Fruit fly (Drosophila melanogaster): Measurements from ENCODE around the gene CG6012.

The CG6012 gene

dm6 chr2L:16819714-16820113, 41.6 kb downstream of the CG6012 start:
- TF ChIP-seq CG15710 (tag; optimal IDR thresholded peaks at IDR 0.05) (no peak), Snoo (tag; optimal IDR thresholded peaks at IDR 0.05) (no peak)

dm6 chr2L:16818335-16818973, 42.8 kb downstream of the CG6012 start:
- TF ChIP-seq gl (tag; optimal IDR thresholded peaks at IDR 0.05) (peak; percentile 35), CG9948 (tag; optimal IDR thresholded peaks at IDR 0.05) (peak; percentile 69), Pif1B (GFP tag; optimal IDR thresholded peaks at IDR 0.05) (peak; percentile 68), CG8159 (tag; optimal IDR thresholded peaks at IDR 0.05) (peak; percentile 78), EcR (GFP tag; optimal IDR thresholded peaks at IDR 0.05) (peak; percentile 86), CG10348 (GFP tag; IDR thresholded peaks at IDR 0.05) (no peak), CG32121 (GFP tag; IDR thresholded peaks at IDR 0.05) (peak; percentile 74), CG15710 (tag; optimal IDR thresholded peaks at IDR 0.05) (peak; percentile 78), CG4496 (GFP tag; IDR thresholded peaks at IDR 0.05) (peak; percentile 81), CG12605 (GFP tag; IDR thresholded peaks at IDR 0.05) (peak; percentile 50), CG34367 (tag; optimal IDR thresholded peaks at IDR 0.05) (peak; percentile 70), CG17806 (tag; optimal IDR thresholded peaks at IDR 0.05) (peak; percentile 79), Ets98B (GFP tag; IDR thresholded peaks at IDR 0.05) (peak; percentile 75), fd96Ca (GFP tag; IDR thresholded peaks at IDR 0.05) (no peak), rn (GFP tag; IDR thresholded peaks at IDR 0.05) (no peak), CG13204 (GFP tag; optimal IDR thresholded peaks at IDR 0.05) (no peak), Snoo (tag; optimal IDR thresholded peaks at IDR 0.05) (peak; percentile 46), D1 (tag; optimal IDR thresholded peaks at IDR 0.05) (peak; percentile 17), Pif1A (GFP tag; optimal IDR thresholded peaks at IDR 0.05) (peak; percentile 80), CG8301 (tag; optimal IDR thresholded peaks at IDR 0.05) (peak; percentile 80), CG14655 (GFP tag; optimal IDR thresholded peaks at IDR 0.05) (peak; percentile 81)

- peak; percentile 50 for TF ChIP-seq CG8159 (tag; optimal IDR thresholded peaks at IDR 0.05)
- TF ChIP-seq CG10348 (GFP tag; IDR thresholded peaks at IDR 0.05): no peak
These were observed 43.7 kb downstream of the CG6012 start for dm6 chr2L:16817421-16818101.

DNA sequence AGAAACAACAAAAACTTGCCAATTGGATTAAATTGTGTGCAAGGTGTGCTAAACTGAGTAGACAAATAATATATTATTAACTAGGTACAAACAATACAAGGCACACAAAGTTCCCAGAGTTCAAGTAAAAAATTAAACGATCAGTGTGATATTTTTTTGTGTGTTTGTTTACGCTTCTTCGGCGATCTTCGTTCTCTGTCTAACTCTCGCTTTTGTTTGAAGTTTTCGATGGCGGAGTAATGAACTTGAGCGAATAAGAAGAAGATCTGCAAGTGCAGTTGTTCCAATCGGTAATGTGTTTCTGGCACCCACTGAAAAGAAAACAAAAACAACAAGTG, 44.6 kb downstream of the CG6012 start:
- TF ChIP-seq fd96Ca (GFP tag; IDR thresholded peaks at IDR 0.05): no peak
- TF ChIP-seq rn (GFP tag; IDR thresholded peaks at IDR 0.05): no peak
- TF ChIP-seq CG8159 (tag; optimal IDR thresholded peaks at IDR 0.05): no peak
- TF ChIP-seq EcR (GFP tag; optimal IDR thresholded peaks at IDR 0.05): peak; percentile 77
- TF ChIP-seq Pif1B (GFP tag; optimal IDR thresholded peaks at IDR 0.05): no peak
- TF ChIP-seq CG34367 (tag; optimal IDR thresholded peaks at IDR 0.05): no peak

dm6 chr2L:16815989-16816749, 45.1 kb downstream of the CG6012 start, which contains the start of gene mdy:
Gene mdy, plus strand, starts transcription at chr2L:16816660.
- TF ChIP-seq Pif1B (GFP tag; optimal IDR thresholded peaks at IDR 0.05) (peak; percentile 51), CG8301 (tag; optimal IDR thresholded peaks at IDR 0.05) (peak; percentile 27), fd96Ca (GFP tag; IDR thresholded peaks at IDR 0.05) (peak; percentile 51; the same call in 2 of the 3 replicates), Pif1A (GFP tag; optimal IDR thresholded peaks at IDR 0.05) (peak; percentile 52), CG14655 (GFP tag; optimal IDR thresholded peaks at IDR 0.05) (peak; percentile 47), CG34367 (tag; optimal IDR thresholded peaks at IDR 0.05) (peak; percentile 40), rn (GFP tag; IDR thresholded peaks at IDR 0.05) (0 out of 2 replicates have a peak, but pooled peaks have one; percentile 16), CG17806 (tag; optimal IDR thresholded peaks at IDR 0.05) (peak; percentile 37), CG10348 (GFP tag; IDR thresholded peaks at IDR 0.05) (no peak), CG4496 (GFP tag; IDR thresholded peaks at IDR 0.05) (peak; percentile 31), Snoo (tag; optimal IDR thresholded peaks at IDR 0.05) (peak; percentile 32), EcR (GFP tag; optimal IDR thresholded peaks at IDR 0.05) (no peak), CG15710 (tag; optimal IDR thresholded peaks at IDR 0.05) (peak; percentile 57), D1 (tag; optimal IDR thresholded peaks at IDR 0.05) (no peak), gl (tag; optimal IDR thresholded peaks at IDR 0.05) (peak; percentile 25), CG12605 (GFP tag; IDR thresholded peaks at IDR 0.05) (no peak), Ets98B (GFP tag; IDR thresholded peaks at IDR 0.05) (no peak), CG9948 (tag; optimal IDR thresholded peaks at IDR 0.05) (peak; percentile 16), CG8159 (tag; optimal IDR thresholded peaks at IDR 0.05) (peak; percentile 43), CG32121 (GFP tag; IDR thresholded peaks at IDR 0.05) (peak; percentile 65; the same call in 1 of the 2 replicates), CG13204 (GFP tag; optimal IDR thresholded peaks at IDR 0.05) (no peak)
